Worm (Caenorhabditis elegans): Measurements from ENCODE around the gene sdz-9.

DNA sequence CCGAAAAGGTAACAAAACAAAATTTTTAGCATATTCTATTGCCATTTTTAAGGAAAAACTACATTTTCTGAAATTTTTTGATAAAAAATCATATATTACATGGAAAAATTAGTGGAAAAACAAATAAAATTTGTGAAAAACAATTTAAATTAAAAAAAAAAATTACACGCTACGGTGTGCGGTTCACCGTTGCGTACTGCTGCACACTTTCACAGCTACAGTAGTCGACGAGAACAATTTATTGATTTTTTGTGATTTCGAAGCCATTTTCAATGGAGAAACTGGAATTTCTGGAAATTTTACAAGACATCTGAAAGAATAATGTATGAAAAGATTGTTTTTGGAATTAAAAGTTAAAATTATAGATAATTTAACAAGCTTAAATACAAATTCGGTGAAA is 41.6 kb upstream of the sdz-9 start:
- TF ChIP-seq egl-43 (GFP tag; IDR thresholded peaks at IDR 0.05) (no peak), snpc-1.2 (GFP tag; IDR thresholded peaks at IDR 0.05) (no peak), lim-7 (GFP tag; IDR thresholded peaks at IDR 0.05) (no peak), gei-8 (GFP tag; optimal IDR thresholded peaks at IDR 0.05) (no peak), ceh-28 (tag; optimal IDR thresholded peaks at IDR 0.05) (no peak), pha-4 (GFP tag; IDR thresholded peaks at IDR 0.05) (no peak), pha-4 (tag; optimal IDR thresholded peaks at IDR 0.05) (no peak), egl-27 (tag; optimal IDR thresholded peaks at IDR 0.05) (no peak), nhr-41 (GFP tag; IDR thresholded peaks at IDR 0.05) (no peak), mep-1 (tag; optimal IDR thresholded peaks at IDR 0.05) (no peak), nhr-28 (tag; optimal IDR thresholded peaks at IDR 0.05) (no peak)

Measured in whole organism, L4 larva.